Fruit fly (Drosophila melanogaster) S2 (cell line): ENCODE data around the gene Exn.

Source experiments
- CG8478 ChIP-seq: fragments of >200 bp; optimal IDR thresholded peaks from 2 replicates; lab custom pipeline; 2018
- CTCF ChIP-seq, 2 experiments: fragments of >200 bp; optimal IDR thresholded peaks; 2 replicates each; lab custom pipeline; 2018

The Exn gene

dm6 chr3L:17008911-17009364, 39.1 kb downstream of the Exn start:
- no peak for TF ChIP-seq CTCF (optimal IDR thresholded peaks at IDR 0.05; lab: Kevin White, UChicago)
- no peak for TF ChIP-seq CG8478 (lab: Kevin White, UChicago)

dm6 chr3L:17009715-17010491, 40.1 kb downstream of the Exn start:
- TF ChIP-seq CG8478 (lab: Kevin White, UChicago) (no peak), CTCF (optimal IDR thresholded peaks at IDR 0.05; lab: Kevin White, UChicago) (no peak)

dm6 chr3L:17010492-17011303, 40.9 kb downstream of the Exn start:
- TF ChIP-seq CG8478 (lab: Kevin White, UChicago): no peak
- TF ChIP-seq CTCF (optimal IDR thresholded peaks at IDR 0.05; lab: Kevin White, UChicago): no peak

DNA sequence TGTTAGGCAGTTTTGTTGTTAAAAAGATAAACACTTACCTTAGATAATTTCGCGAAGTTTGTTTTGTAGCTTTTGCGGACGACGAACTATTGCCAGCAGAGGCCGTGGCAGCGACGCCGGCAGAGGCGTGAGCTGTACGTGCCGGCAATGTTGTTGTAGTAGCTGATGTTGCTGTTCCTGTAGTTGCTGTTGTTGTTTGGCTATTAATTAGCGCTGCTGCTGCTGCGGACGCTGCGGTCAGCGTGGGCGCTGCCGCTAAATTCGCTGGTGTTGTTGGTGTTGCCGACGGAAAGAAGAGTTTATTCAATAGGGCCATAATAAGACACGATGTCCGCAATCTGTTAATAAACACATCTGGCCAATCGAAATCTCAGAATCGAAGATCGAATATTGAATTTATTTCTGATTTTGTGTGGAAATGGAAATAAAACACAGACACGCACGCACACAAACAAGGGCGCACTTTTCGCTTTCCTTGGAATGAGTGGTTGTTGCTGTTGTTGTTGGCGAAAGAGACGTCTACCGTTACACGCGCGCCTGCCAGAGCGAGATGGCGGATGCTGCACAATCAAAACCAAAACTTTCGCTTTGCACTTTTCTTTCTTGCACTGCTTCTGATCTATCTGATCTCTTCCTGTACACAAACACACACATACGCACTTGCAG, 41.7 kb downstream of the Exn start:
- TF ChIP-seq CTCF (optimal IDR thresholded peaks at IDR 0.05; lab: Kevin White, UChicago) (no peak), CG8478 (lab: Kevin White, UChicago) (no peak)

- no peak for TF ChIP-seq CG8478 (lab: Kevin White, UChicago)
- peak in 1 of 2 experiments; percentile 27 for TF ChIP-seq CTCF (optimal IDR thresholded peaks at IDR 0.05; lab: Kevin White, UChicago)
Measured at dm6 chr3L:17012017-17012719, 42.4 kb downstream of the Exn start, which contains the start of gene CG3764. TSS of gene CG3764 (minus strand) at chr3L:17012565.

DNA sequence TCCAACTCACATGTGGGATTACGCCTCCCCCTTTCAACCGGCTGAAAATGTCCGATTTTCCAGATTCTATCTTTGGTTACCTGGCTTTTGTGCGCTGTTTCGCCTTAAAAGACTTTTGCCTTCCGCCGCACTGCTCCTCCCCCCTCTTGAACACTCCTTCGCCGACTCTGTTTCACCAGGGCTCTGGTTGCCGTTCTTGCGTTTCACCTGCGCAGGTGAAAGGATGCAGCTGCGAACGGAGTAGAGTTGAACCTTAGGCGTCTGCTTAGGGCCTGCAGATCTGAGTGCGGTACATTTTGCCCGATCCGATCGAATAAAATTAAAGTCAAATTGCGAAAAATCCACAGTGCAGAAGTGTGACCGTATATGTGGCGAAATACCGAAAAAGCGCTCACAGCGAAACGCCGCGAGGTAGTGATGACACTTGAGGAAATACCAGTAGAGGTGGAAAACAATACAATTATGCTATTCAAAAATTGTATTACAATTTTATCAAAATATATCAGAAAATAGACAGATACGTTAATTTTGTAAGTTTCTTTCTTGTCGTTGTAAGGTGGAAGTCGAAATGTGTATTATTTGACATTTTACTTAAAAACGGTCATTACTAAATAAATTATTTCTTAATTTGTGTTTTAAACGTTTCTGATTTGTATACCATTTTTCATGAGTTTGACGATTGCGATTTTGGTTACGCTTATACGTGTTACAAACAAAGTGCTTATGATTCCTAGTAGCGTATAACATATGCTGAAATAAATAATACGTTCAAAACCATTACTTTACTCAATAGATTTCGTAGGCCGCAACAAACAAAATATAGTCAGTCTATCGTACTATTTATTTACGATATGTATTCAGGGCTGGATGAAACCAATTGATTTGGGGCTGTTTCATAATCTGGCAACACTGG, 46.1 kb downstream of the Exn start, which contains the start of the genes CG6664 and CG7728:
Gene CG6664, minus strand, starts transcription at position 518 of the 913 bp plus-strand sequence.
Gene CG7728, plus strand, starts transcription at position 874 of the 913 bp plus-strand sequence.
- TF ChIP-seq CTCF (optimal IDR thresholded peaks at IDR 0.05; lab: Kevin White, UChicago) (no peak), CG8478 (lab: Kevin White, UChicago) (no peak)

dm6 chr3L:17016576-17016917, 46.7 kb downstream of the Exn start:
- TF ChIP-seq CTCF (optimal IDR thresholded peaks at IDR 0.05; lab: Kevin White, UChicago): no peak
- no peak for TF ChIP-seq CG8478 (lab: Kevin White, UChicago)

- no peak for TF ChIP-seq CG8478 (lab: Kevin White, UChicago)
- no peak for TF ChIP-seq CTCF (optimal IDR thresholded peaks at IDR 0.05; lab: Kevin White, UChicago)
Measured at dm6 chr3L:17022756-17023155, 52.9 kb downstream of the Exn start, which contains the start of gene CG6652. TSS of gene CG6652 (minus strand) at chr3L:17022856.

dm6 chr3L:17023641-17024040, 53.8 kb downstream of the Exn start, which contains the start of gene a10:
TSS of gene a10 (minus strand) at chr3L:17023741.
- TF ChIP-seq CTCF (optimal IDR thresholded peaks at IDR 0.05; lab: Kevin White, UChicago) (no peak), CG8478 (lab: Kevin White, UChicago) (no peak)

DNA sequence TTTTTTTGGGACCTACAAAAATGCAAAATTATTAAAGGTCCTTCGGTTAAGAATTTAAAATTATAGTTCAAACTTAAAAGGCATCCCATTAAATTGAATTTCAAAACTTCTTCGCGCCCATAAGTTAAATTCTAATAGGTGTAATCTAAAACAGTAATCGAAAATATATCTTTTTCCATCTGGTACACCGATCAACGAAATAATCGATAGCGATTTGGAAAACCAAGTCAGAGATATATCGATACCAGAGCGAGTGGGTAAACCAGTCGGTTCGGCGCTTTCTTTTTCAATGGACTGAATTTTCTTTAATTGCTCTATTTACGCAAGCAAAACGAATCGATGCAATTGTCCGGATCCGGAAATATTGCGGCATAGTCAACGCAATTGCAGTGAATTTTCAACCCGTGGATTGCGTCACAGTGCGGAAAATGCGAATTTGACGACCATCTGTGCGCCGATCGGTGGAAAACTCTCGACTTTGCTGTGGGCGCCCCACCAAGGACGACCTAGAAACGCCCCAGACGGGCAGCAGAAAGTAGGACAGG, 54.4 kb downstream of the Exn start, which contains the start of gene Fit2:
Gene Fit2, plus strand, starts transcription at position 234 of the 545 bp plus-strand sequence.
- TF ChIP-seq CTCF (optimal IDR thresholded peaks at IDR 0.05; lab: Kevin White, UChicago) (no peak), CG8478 (lab: Kevin White, UChicago) (no peak)

- TF ChIP-seq CTCF (optimal IDR thresholded peaks at IDR 0.05; lab: Kevin White, UChicago): no peak
- TF ChIP-seq CG8478 (lab: Kevin White, UChicago): no peak
Measured at dm6 chr3L:17027310-17027709, 57.5 kb downstream of the Exn start, which contains the start of gene CG7730. TSS of gene CG7730 (plus strand) at chr3L:17027515.

DNA sequence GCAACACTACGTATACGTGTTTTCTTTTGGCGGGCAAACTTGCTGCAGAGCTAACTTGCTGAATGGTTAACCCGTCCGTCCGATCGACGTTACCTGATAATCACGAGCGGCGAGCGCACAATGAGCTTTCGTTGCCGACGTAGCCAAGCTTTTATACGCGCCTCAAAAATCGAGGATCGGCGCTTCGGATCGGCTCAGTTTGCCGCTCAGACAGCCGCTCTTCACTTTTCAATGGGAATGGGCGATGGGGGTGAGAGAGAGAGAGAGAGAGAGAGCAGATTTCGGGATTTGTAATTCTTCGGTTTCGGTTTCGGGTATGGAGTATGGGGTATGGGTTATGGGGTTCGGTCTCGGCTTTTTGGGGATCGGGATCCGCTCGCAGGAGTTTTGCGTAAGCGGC, 62.2 kb downstream of the Exn start, which contains the start of gene Ilp8:
Gene Ilp8, minus strand, starts transcription at position 110 of the 400 bp plus-strand sequence.
- TF ChIP-seq CG8478 (lab: Kevin White, UChicago): no peak
- no peak for TF ChIP-seq CTCF (optimal IDR thresholded peaks at IDR 0.05; lab: Kevin White, UChicago)
